Worm (Caenorhabditis elegans) whole organism, young adult: ENCODE data around the gene srt-16.

Experiments used
- B0019.2 ChIP-seq: fragments of 200-800 bp; sonication (Bioruptor generic); conservative IDR thresholded peaks from 2 replicates; pipeline ENCODE4 v1.3.6; 2022; ENCODE audit warnings: missing genetic modification reagents, missing genetic modification characterization, missing compliant biosample characterization
- B0261.1 ChIP-seq: sonication (generic microtip); optimal IDR thresholded peaks from 2 replicates; lab custom pipeline; 2016; ENCODE audit warnings: mild to moderate bottlenecking, missing genetic modification characterization, moderate library complexity, missing compliant biosample characterization
- C06A6.2 ChIP-seq: fragments of 200-800 bp; sonication (Bioruptor generic); conservative IDR thresholded peaks from 2 replicates; pipeline ENCODE4 v1.3.6; 2022; ENCODE audit warnings: missing genetic modification characterization, missing compliant biosample characterization
- D2030.7 ChIP-seq: fragments of 200-800 bp; sonication (Bioruptor generic); IDR thresholded peaks from 2 replicates; pipeline ENCODE4 v1.3.6; 2022; ENCODE audit warnings: missing genetic modification reagents, missing genetic modification characterization, missing compliant biosample characterization
- F10E7.11 ChIP-seq: sonication (generic microtip); optimal IDR thresholded peaks from 2 replicates; lab custom pipeline; 2017; ENCODE audit warnings: mild to moderate bottlenecking, missing genetic modification characterization, moderate library complexity, missing compliant biosample characterization
- F57A8.1 ChIP-seq: fragments of 200-800 bp; sonication (Bioruptor generic); optimal IDR thresholded peaks from 2 replicates; lab custom pipeline; 2018; ENCODE audit warnings: mild to moderate bottlenecking, missing genetic modification characterization, moderate library complexity, missing compliant biosample characterization
- F57C9.4 ChIP-seq: sonication (generic microtip); optimal IDR thresholded peaks from 2 replicates; lab custom pipeline; 2017; ENCODE audit warnings: mild to moderate bottlenecking, missing genetic modification characterization, missing compliant biosample characterization
- K11D2.4 ChIP-seq: fragments of 200-800 bp; sonication (Bioruptor generic); IDR thresholded peaks from 2 replicates; pipeline ENCODE4 v1.3.6; 2022; ENCODE audit warnings: missing genetic modification reagents, missing genetic modification characterization, missing compliant biosample characterization
- T07F8.4 ChIP-seq: sonication (generic microtip); optimal IDR thresholded peaks from 2 replicates; lab custom pipeline; 2016; ENCODE audit warnings: mild to moderate bottlenecking, missing genetic modification characterization, moderate library complexity, missing compliant biosample characterization
- T26A5.8 ChIP-seq: sonication (generic microtip); optimal IDR thresholded peaks from 2 replicates; lab custom pipeline; 2016; ENCODE audit warnings: missing genetic modification characterization, missing compliant biosample characterization
- Y56A3A.18 ChIP-seq: fragments of 200-800 bp; sonication (Bioruptor generic); IDR thresholded peaks from 2 replicates; pipeline ENCODE4 v1.3.6; 2022; ENCODE audit warnings: missing genetic modification reagents, missing genetic modification characterization, missing compliant biosample characterization
- ama-1 ChIP-seq, 3 experiments: fragments of 150-350 bp in 1 of 3; sonication (generic microtip) in 2 of 3; optimal IDR thresholded peaks; 2 replicates each; lab custom pipeline; 2014 to 2018; ENCODE audit warnings: missing biosample characterization in 2 of 3, missing genetic modification characterization in 2 of 3, missing genetic modification reagents in 2 of 3
- atf-7 ChIP-seq: sonication (generic microtip); optimal IDR thresholded peaks from 2 replicates; lab custom pipeline; 2017; ENCODE audit warnings: mild to moderate bottlenecking, missing genetic modification characterization, missing compliant biosample characterization
- athp-1 ChIP-seq: sonication (generic microtip); optimal IDR thresholded peaks from 2 replicates; lab custom pipeline; 2017; ENCODE audit warnings: mild to moderate bottlenecking, missing genetic modification characterization, missing compliant biosample characterization
- ceh-100 ChIP-seq: fragments of 200-800 bp; sonication (Bioruptor generic); IDR thresholded peaks from 2 replicates; pipeline ENCODE4 v1.3.6; 2022; ENCODE audit warnings: missing genetic modification reagents, missing genetic modification characterization, missing compliant biosample characterization
- ceh-58 ChIP-seq: fragments of 200-800 bp; sonication (Bioruptor generic); IDR thresholded peaks from 2 replicates; pipeline ENCODE4 v1.3.6; 2022; ENCODE audit warnings: missing genetic modification characterization, missing compliant biosample characterization
- ceh-79 ChIP-seq: sonication (generic microtip); optimal IDR thresholded peaks from 2 replicates; lab custom pipeline; 2017; ENCODE audit warnings: mild to moderate bottlenecking, missing genetic modification characterization, missing compliant biosample characterization
- gei-17 ChIP-seq: fragments of 200-800 bp; sonication (Bioruptor generic); optimal IDR thresholded peaks from 2 replicates; lab custom pipeline; 2018; ENCODE audit warnings: mild to moderate bottlenecking, missing genetic modification characterization, missing compliant biosample characterization
- hsf-1 ChIP-seq: fragments of 200-800 bp; sonication (Bioruptor generic); IDR thresholded peaks from 2 replicates; pipeline ENCODE4 v1.3.6; 2022; ENCODE audit warnings: missing genetic modification reagents, missing genetic modification characterization, missing compliant biosample characterization
- lag-1 ChIP-seq: fragments of 200-800 bp; sonication (Bioruptor generic); IDR thresholded peaks from 2 replicates; pipeline ENCODE4 v1.3.6; 2022; ENCODE audit warnings: missing genetic modification reagents, missing genetic modification characterization, missing compliant biosample characterization
- lir-1 ChIP-seq: fragments of 200-800 bp; sonication (Bioruptor generic); conservative IDR thresholded peaks from 2 replicates; pipeline ENCODE4 v1.3.6; 2022; ENCODE audit warnings: missing genetic modification reagents, missing genetic modification characterization, missing compliant biosample characterization
- lsy-27 ChIP-seq: sonication (generic microtip); optimal IDR thresholded peaks from 2 replicates; lab custom pipeline; 2017; ENCODE audit warnings: missing genetic modification characterization, mild to moderate bottlenecking, missing compliant biosample characterization, antibody characterized with exemption, missing genotype, borderline replicate concordance; ENCODE audit not compliant: insufficient read depth
- madf-3 ChIP-seq: fragments of 200-800 bp; sonication (Bioruptor generic); IDR thresholded peaks from 2 replicates; pipeline ENCODE4 v1.3.6; 2022; ENCODE audit warnings: missing genetic modification reagents, missing genetic modification characterization, missing compliant biosample characterization
- madf-6 ChIP-seq: fragments of 200-800 bp; sonication (Bioruptor generic); IDR thresholded peaks from 2 replicates; pipeline ENCODE4 v1.3.6; 2022; ENCODE audit warnings: missing genetic modification reagents, missing genetic modification characterization, missing compliant biosample characterization
- nfyb-1 ChIP-seq: fragments of 200-800 bp; sonication (Bioruptor generic); IDR thresholded peaks from 2 replicates; pipeline ENCODE4 v1.3.6; 2022; ENCODE audit warnings: missing genetic modification reagents, missing genetic modification characterization, missing compliant biosample characterization
- sea-2 ChIP-seq: fragments of 200-800 bp; sonication (Bioruptor generic); IDR thresholded peaks from 2 replicates; pipeline ENCODE4 v1.3.6; 2022; ENCODE audit warnings: missing genetic modification characterization, missing compliant biosample characterization
- snpc-4 ChIP-seq, 5 experiments: fragments of 150-350 bp in 1 of 5; sonication (generic microtip) in 4 of 5; optimal IDR thresholded peaks; 2 replicates each; lab custom pipeline; 2014 to 2018; ENCODE audit warnings: missing genetic modification characterization in 5 of 5, missing biosample characterization in 3 of 5, antibody characterized with exemption in 2 of 5, mild to moderate bottlenecking in 2 of 5, missing compliant biosample characterization in 2 of 5, missing genotype in 2 of 5, moderate library complexity in 2 of 5, missing genetic modification reagents in 1 of 5
- tbx-9 ChIP-seq: sonication (generic microtip); optimal IDR thresholded peaks from 2 replicates; lab custom pipeline; 2016; ENCODE audit warnings: borderline replicate concordance, missing genetic modification characterization, inconsistent platforms, missing compliant biosample characterization
- zfh-2 ChIP-seq: fragments of 200-800 bp; sonication (Bioruptor generic); conservative IDR thresholded peaks from 2 replicates; pipeline ENCODE4 v1.3.6; 2022; ENCODE audit warnings: missing genetic modification reagents, missing genetic modification characterization, missing compliant biosample characterization
- ztf-22 ChIP-seq: fragments of 200-800 bp; sonication (Bioruptor generic); optimal IDR thresholded peaks from 2 replicates; lab custom pipeline; 2018; ENCODE audit warnings: mild to moderate bottlenecking, missing genetic modification characterization, moderate library complexity, missing compliant biosample characterization
- ztf-6 ChIP-seq: fragments of 200-800 bp; sonication (Bioruptor generic); IDR thresholded peaks from 2 replicates; pipeline ENCODE4 v1.3.6; 2022; ENCODE audit warnings: missing genetic modification reagents, missing genetic modification characterization, missing compliant biosample characterization

Gene srt-16

DNA sequence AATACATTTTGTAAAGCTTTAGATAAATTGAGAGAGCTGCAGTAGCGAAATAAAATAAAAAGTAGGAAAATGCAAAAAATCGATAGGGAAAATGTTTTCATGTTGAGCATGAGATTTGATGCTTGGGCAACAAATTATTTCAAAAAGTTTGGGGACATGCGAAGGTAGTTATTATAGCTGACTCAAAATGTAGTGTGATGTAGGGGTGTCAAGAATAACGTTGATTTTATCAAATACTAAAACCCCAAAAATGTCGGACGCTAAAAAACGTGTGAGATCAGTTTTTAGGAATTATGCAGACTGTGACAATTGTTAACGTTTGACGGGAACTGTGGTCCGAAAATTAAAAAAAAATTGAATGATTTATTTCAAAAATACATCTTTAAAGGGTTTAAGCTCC, 43.0 kb downstream of the srt-16 start, which contains the start of gene irld-12:
irld-12 (minus strand) TSS at position 101 of the 400 bp plus-strand sequence.
- TF ChIP-seq ceh-100 = no peak
- no peak for TF ChIP-seq T26A5.8 (tag; lab: Kevin White, UChicago)
- no peak for TF ChIP-seq sea-2 (GFP tag; lab: Robert Waterston, UW)
- TF ChIP-seq C06A6.2 (GFP tag; lab: Robert Waterston, UW) = no peak
- no peak for TF ChIP-seq athp-1
- TF ChIP-seq lir-1 (GFP tag; lab: Robert Waterston, UW) = no peak
- TF ChIP-seq B0019.2 (GFP tag; lab: Robert Waterston, UW) = no peak
- TF ChIP-seq ceh-79 (tag; lab: Kevin White, UChicago) = no peak

DNA sequence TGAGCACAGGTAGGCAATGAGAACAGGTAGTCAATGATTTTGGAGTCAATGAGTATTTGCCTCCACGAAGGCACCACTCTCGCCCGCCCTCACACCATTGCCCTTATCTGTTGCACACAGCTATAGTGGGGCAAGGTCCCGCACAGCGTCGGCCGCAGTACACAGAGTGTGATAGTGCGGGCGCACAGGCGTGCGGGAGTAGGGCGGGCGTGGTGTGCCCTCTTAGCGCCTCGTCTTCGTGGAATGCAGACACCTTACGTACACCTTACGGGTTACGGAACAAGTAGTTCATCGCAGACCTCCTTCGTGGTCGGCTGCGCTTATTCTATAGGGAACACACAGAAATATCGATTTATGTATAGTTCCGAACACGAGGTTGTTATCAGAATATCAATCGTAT, 46.4 kb downstream of the srt-16 start:
- TF ChIP-seq D2030.7 (GFP tag; lab: Robert Waterston, UW) (no peak), zfh-2 (peak; percentile 67), snpc-4 (GFP tag; optimal IDR thresholded peaks at IDR 0.05; lab: Kevin White, UChicago) (no peak), snpc-4 (tag; optimal IDR thresholded peaks at IDR 0.05; lab: Kevin White, UChicago) (no peak), B0261.1 (tag; lab: Kevin White, UChicago) (no peak), ztf-6 (GFP tag; lab: Robert Waterston, UW) (no peak)

DNA sequence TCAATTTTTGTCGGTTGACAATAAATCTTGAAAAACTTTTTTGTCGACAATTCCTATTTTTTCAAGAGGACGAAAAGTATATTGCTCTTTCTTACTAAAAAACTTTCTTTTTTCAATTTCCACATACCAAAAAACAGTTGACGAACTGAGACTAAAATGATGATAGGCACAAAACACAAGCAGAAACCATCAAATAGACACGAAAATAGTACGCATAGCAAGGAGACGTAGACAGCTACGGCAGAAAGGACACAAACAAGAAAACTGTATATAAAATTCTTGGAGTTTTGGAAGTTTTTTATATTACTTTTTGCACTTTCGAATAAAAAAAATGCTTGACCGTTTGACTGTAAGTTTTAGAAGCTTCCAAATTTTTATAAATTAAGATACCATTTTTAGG, 50.1 kb downstream of the srt-16 start, which contains the start of gene K12D9.1:
K12D9.1 (plus strand) TSS at position 301 of the 400 bp plus-strand sequence.
- TF ChIP-seq K11D2.4 (GFP tag; lab: Robert Waterston, UW) (no peak), lag-1 (GFP tag; lab: Robert Waterston, UW) (no peak), F57C9.4 (tag; lab: Kevin White, UChicago) (no peak), atf-7 (no peak), F10E7.11 (tag; lab: Kevin White, UChicago) (no peak), T07F8.4 (no peak), hsf-1 (GFP tag; lab: Robert Waterston, UW) (no peak), lsy-27 (tag; lab: Kevin White, UChicago) (no peak), nfyb-1 (GFP tag; lab: Robert Waterston, UW) (no peak), tbx-9 (tag; lab: Kevin White, UChicago) (no peak), gei-17 (GFP tag; lab: Kevin White, UChicago) (no peak), Y56A3A.18 (GFP tag; lab: Robert Waterston, UW) (no peak), madf-6 (GFP tag; lab: Robert Waterston, UW) (no peak), ceh-58 (GFP tag; lab: Robert Waterston, UW) (no peak), ama-1 (optimal IDR thresholded peaks at IDR 0.05; lab: Kevin White, UChicago) (no peak), ama-1 (GFP tag; optimal IDR thresholded peaks at IDR 0.05; lab: Kevin White, UChicago) (no peak), B0019.2 (GFP tag; lab: Robert Waterston, UW) (no peak), F57A8.1 (GFP tag; lab: Kevin White, UChicago) (no peak), ztf-22 (GFP tag; lab: Kevin White, UChicago) (no peak), madf-3 (GFP tag; lab: Robert Waterston, UW) (no peak)
